Fruit fly (Drosophila melanogaster) whole organism, embryonic: Measurements from ENCODE around the gene Unc50.

Experiments
- B-H2 ChIP-seq: fragments of 200-800 bp; sonication (Bioruptor generic); optimal IDR thresholded peaks from 2 replicates; lab custom pipeline; 2018; ENCODE audit warnings: missing biosample characterization, mild to moderate bottlenecking, missing genetic modification characterization
- BtbVII ChIP-seq: fragments of 200-800 bp; sonication (Bioruptor generic); optimal IDR thresholded peaks from 3 replicates; lab custom pipeline; 2017; ENCODE audit warnings: missing biosample characterization, mild to moderate bottlenecking, missing genetic modification characterization
- CG10979 ChIP-seq: fragments of 200-800 bp; sonication (Bioruptor generic); optimal IDR thresholded peaks from 2 replicates; lab custom pipeline; 2018; ENCODE audit warnings: missing biosample characterization, mild to moderate bottlenecking, missing genetic modification characterization, moderate library complexity
- CG12299 ChIP-seq: fragments of 200-800 bp; sonication (Bioruptor generic); optimal IDR thresholded peaks from 2 replicates; lab custom pipeline; 2018; ENCODE audit warnings: missing biosample characterization, mild to moderate bottlenecking, missing genetic modification characterization
- CG12769 ChIP-seq: fragments of 200-800 bp; sonication (Bioruptor generic); optimal IDR thresholded peaks from 2 replicates; lab custom pipeline; 2019; ENCODE audit warnings: missing biosample characterization, mild to moderate bottlenecking, missing genetic modification characterization, moderate library complexity
- CG13424 ChIP-seq: fragments of 200-800 bp; sonication (Bioruptor generic); optimal IDR thresholded peaks from 2 replicates; lab custom pipeline; 2019; ENCODE audit warnings: missing biosample characterization, mild to moderate bottlenecking, missing genetic modification characterization, moderate library complexity
- CG14441 ChIP-seq: fragments of 200-800 bp; sonication (Bioruptor generic); IDR thresholded peaks from 2 replicates; pipeline ENCODE4 v1.3.6; 2022; ENCODE audit warnings: missing biosample characterization, missing genetic modification characterization
- CG14667 ChIP-seq: fragments of 200-800 bp; sonication (Bioruptor generic); IDR thresholded peaks from 2 replicates; pipeline ENCODE4 v1.3.6; 2022; ENCODE audit warnings: missing biosample characterization, missing genetic modification characterization
- CG16779 ChIP-seq: fragments of 200-800 bp; sonication (Bioruptor generic); IDR thresholded peaks from 2 replicates; pipeline ENCODE4 v1.3.6; 2022; ENCODE audit warnings: missing biosample characterization, missing genetic modification characterization
- CG16815 ChIP-seq: fragments of 200-800 bp; sonication (Bioruptor generic); optimal IDR thresholded peaks from 3 replicates; lab custom pipeline; 2017; ENCODE audit warnings: missing biosample characterization, mild to moderate bottlenecking, missing genetic modification characterization
- CG17359 ChIP-seq: fragments of 200-800 bp; sonication (Bioruptor generic); optimal IDR thresholded peaks from 3 replicates; lab custom pipeline; 2018; ENCODE audit warnings: missing biosample characterization, mild to moderate bottlenecking, missing genetic modification characterization, moderate library complexity
- CG17385 ChIP-seq: fragments of 200-800 bp; sonication (Bioruptor generic); optimal IDR thresholded peaks from 3 replicates; lab custom pipeline; 2018; ENCODE audit warnings: missing biosample characterization, mild to moderate bottlenecking, missing genetic modification characterization
- CG3065 ChIP-seq: fragments of 200-800 bp; sonication (Bioruptor generic); optimal IDR thresholded peaks from 2 replicates; lab custom pipeline; 2016; ENCODE audit warnings: missing biosample characterization, missing genetic modification characterization
- CG3163 ChIP-seq: fragments of 200-800 bp; sonication (Bioruptor generic); optimal IDR thresholded peaks from 3 replicates; lab custom pipeline; 2016; ENCODE audit warnings: missing biosample characterization, missing genetic modification characterization
- CG3407 ChIP-seq: fragments of 200-800 bp; sonication (Bioruptor generic); optimal IDR thresholded peaks from 2 replicates; lab custom pipeline; 2018; ENCODE audit warnings: missing biosample characterization, mild to moderate bottlenecking, missing genetic modification characterization
- CG3847 ChIP-seq: fragments of 200-800 bp; sonication (Bioruptor generic); IDR thresholded peaks from 2 replicates; pipeline ENCODE4 v1.3.6; 2022; ENCODE audit warnings: missing biosample characterization, missing genetic modification characterization
- CG4617 ChIP-seq: fragments of 200-800 bp; sonication (Bioruptor generic); optimal IDR thresholded peaks from 3 replicates; lab custom pipeline; 2016; ENCODE audit warnings: missing biosample characterization, missing genetic modification characterization, borderline replicate concordance
- CG6689 ChIP-seq: fragments of 200-800 bp; sonication (Bioruptor generic); IDR thresholded peaks from 2 replicates; pipeline ENCODE4 v1.3.6; 2022; ENCODE audit warnings: missing biosample characterization, missing genetic modification characterization
- CG7786 ChIP-seq: fragments of 200-800 bp; sonication (Bioruptor generic); optimal IDR thresholded peaks from 2 replicates; lab custom pipeline; 2016; ENCODE audit warnings: missing biosample characterization, missing genetic modification characterization
- CG7839 ChIP-seq: fragments of 200-800 bp; sonication (Bioruptor generic); optimal IDR thresholded peaks from 3 replicates; lab custom pipeline; 2018; ENCODE audit warnings: missing biosample characterization, mild to moderate bottlenecking, missing genetic modification characterization, moderate library complexity
- CG7987 ChIP-seq: fragments of 200-800 bp; sonication (Bioruptor generic); optimal IDR thresholded peaks from 2 replicates; lab custom pipeline; 2018; ENCODE audit warnings: missing biosample characterization, mild to moderate bottlenecking, missing genetic modification characterization, moderate library complexity
- Deaf1 ChIP-seq: fragments of 200-800 bp; optimal IDR thresholded peaks from 3 replicates; lab custom pipeline; 2019; ENCODE audit warnings: missing biosample characterization, mild to moderate bottlenecking, missing genetic modification characterization, moderate library complexity
- Drgx ChIP-seq: fragments of 200-800 bp; sonication (Bioruptor generic); IDR thresholded peaks from 2 replicates; pipeline ENCODE4 v1.3.6; 2022; ENCODE audit warnings: missing biosample characterization, missing genetic modification characterization
- Ets65A ChIP-seq: fragments of 200-800 bp; sonication (Bioruptor generic); peaks from one replicate; lab custom pipeline; 2016; ENCODE audit warnings: missing biosample characterization, missing genetic modification characterization
- Ets97D ChIP-seq: fragments of 200-800 bp; sonication (Bioruptor generic); optimal IDR thresholded peaks from 3 replicates; lab custom pipeline; 2016; ENCODE audit warnings: missing biosample characterization, missing genetic modification characterization
- MESR4 ChIP-seq: fragments of 200-800 bp; sonication (Bioruptor generic); optimal IDR thresholded peaks from 2 replicates; lab custom pipeline; 2018; ENCODE audit warnings: missing biosample characterization, mild to moderate bottlenecking, missing genetic modification characterization, moderate library complexity
- Med ChIP-seq: fragments of 200-800 bp; sonication (Bioruptor generic); peaks from one replicate; lab custom pipeline; 2016; ENCODE audit warnings: missing biosample characterization, missing genetic modification characterization, mild to moderate bottlenecking, inconsistent platforms, moderate library complexity
- NK7.1 ChIP-seq: fragments of 200-800 bp; sonication (Bioruptor generic); optimal IDR thresholded peaks from 3 replicates; lab custom pipeline; 2016; ENCODE audit warnings: missing biosample characterization, missing genetic modification characterization
- Oaz ChIP-seq: fragments of 200-800 bp; sonication (Bioruptor generic); IDR thresholded peaks from 2 replicates; pipeline ENCODE4 v1.3.6; 2022; ENCODE audit warnings: missing biosample characterization, missing genetic modification characterization
- Oli ChIP-seq: fragments of 200-800 bp; sonication (Bioruptor generic); optimal IDR thresholded peaks from 2 replicates; lab custom pipeline; 2018; ENCODE audit warnings: missing biosample characterization, mild to moderate bottlenecking, missing genetic modification characterization, moderate library complexity
- Optix ChIP-seq: fragments of 200-800 bp; sonication (Bioruptor generic); IDR thresholded peaks from 3 replicates; pipeline ENCODE4 v1.3.6; 2022; ENCODE audit warnings: missing biosample characterization, missing genetic modification characterization
- Pdp1 ChIP-seq, 2 experiments: fragments of 200-800 bp; sonication (Bioruptor generic); optimal IDR thresholded peaks; 3 replicates each; lab custom pipeline; 2016; ENCODE audit warnings: missing biosample characterization in 2 of 2, missing genetic modification characterization in 2 of 2, mild to moderate bottlenecking in 1 of 2, moderate library complexity in 1 of 2
- Ravus ChIP-seq: fragments of 200-800 bp; sonication (Bioruptor generic); IDR thresholded peaks from 2 replicates; pipeline ENCODE4 v1.3.6; 2022; ENCODE audit warnings: missing biosample characterization, missing genetic modification characterization
- Sox102F ChIP-seq: fragments of 200-800 bp; sonication (Bioruptor generic); optimal IDR thresholded peaks from 2 replicates; lab custom pipeline; 2018; ENCODE audit warnings: missing biosample characterization, mild to moderate bottlenecking, missing genetic modification characterization, moderate library complexity
- Vsx1 ChIP-seq: fragments of 200-800 bp; sonication (Bioruptor generic); optimal IDR thresholded peaks from 2 replicates; lab custom pipeline; 2017; ENCODE audit warnings: missing biosample characterization, mild to moderate bottlenecking, missing genetic modification characterization, missing genetic modification reagents
- bowl ChIP-seq: fragments of 200-800 bp; sonication (Bioruptor generic); IDR thresholded peaks from 2 replicates; pipeline ENCODE4 v1.3.6; 2022; ENCODE audit warnings: missing biosample characterization, missing genetic modification characterization
- ci ChIP-seq: fragments of 200-800 bp; sonication (Bioruptor generic); IDR thresholded peaks from 3 replicates; pipeline ENCODE4 v1.3.6; 2022; ENCODE audit warnings: missing biosample characterization, missing genetic modification characterization
- gcm ChIP-seq: fragments of 200-800 bp; sonication (Bioruptor generic); optimal IDR thresholded peaks from 2 replicates; lab custom pipeline; 2019; ENCODE audit warnings: missing biosample characterization, mild to moderate bottlenecking, missing genetic modification characterization, moderate library complexity
- gem ChIP-seq: fragments of 200-800 bp; sonication (Bioruptor generic); optimal IDR thresholded peaks from 2 replicates; lab custom pipeline; 2019; ENCODE audit warnings: missing biosample characterization, mild to moderate bottlenecking, missing genetic modification characterization, moderate library complexity
- her ChIP-seq: fragments of 200-800 bp; sonication (Bioruptor generic); optimal IDR thresholded peaks from 2 replicates; lab custom pipeline; 2016; ENCODE audit warnings: missing biosample characterization, missing genetic modification characterization
- lbe ChIP-seq: fragments of 200-800 bp; sonication (Bioruptor generic); optimal IDR thresholded peaks from 2 replicates; lab custom pipeline; 2016; ENCODE audit warnings: missing biosample characterization, mild to moderate bottlenecking, missing genetic modification characterization
- mirr ChIP-seq: fragments of 200-800 bp; sonication (Bioruptor generic); optimal IDR thresholded peaks from 3 replicates; lab custom pipeline; 2018; ENCODE audit warnings: missing biosample characterization, mild to moderate bottlenecking, missing genetic modification characterization
- nerfin-2 ChIP-seq: fragments of 200-800 bp; sonication (Bioruptor generic); IDR thresholded peaks from 2 replicates; pipeline ENCODE4 v1.3.6; 2022; ENCODE audit warnings: missing biosample characterization, missing genetic modification characterization; ENCODE audit not compliant: partially characterized antibody
- otp ChIP-seq: fragments of 200-800 bp; sonication (Bioruptor generic); IDR thresholded peaks from 3 replicates; pipeline ENCODE4, ENCODE4 v1.3.6; 2022; ENCODE audit warnings: missing biosample characterization, missing genetic modification characterization
- phol ChIP-seq: fragments of 200-800 bp; sonication (Bioruptor generic); optimal IDR thresholded peaks from 3 replicates; lab custom pipeline; 2018; ENCODE audit warnings: missing biosample characterization, mild to moderate bottlenecking, missing genetic modification characterization, moderate library complexity
- row ChIP-seq: fragments of 200-800 bp; sonication (Bioruptor generic); IDR thresholded peaks from 3 replicates; pipeline ENCODE4 v1.3.6; 2022; ENCODE audit warnings: missing biosample characterization, missing genetic modification characterization
- stwl ChIP-seq: fragments of 200-800 bp; sonication (Bioruptor generic); optimal IDR thresholded peaks from 3 replicates; lab custom pipeline; 2018; ENCODE audit warnings: missing biosample characterization, mild to moderate bottlenecking, missing genetic modification characterization, moderate library complexity
- sug ChIP-seq: fragments of 200-800 bp; optimal IDR thresholded peaks from 2 replicates; lab custom pipeline; 2019; ENCODE audit warnings: missing biosample characterization, mild to moderate bottlenecking, missing genetic modification characterization, moderate library complexity
- tap ChIP-seq: fragments of 200-800 bp; optimal IDR thresholded peaks from 3 replicates; lab custom pipeline; 2019; ENCODE audit warnings: missing biosample characterization, mild to moderate bottlenecking, missing genetic modification characterization, moderate library complexity
- unpg ChIP-seq: fragments of 200-800 bp; sonication (Bioruptor generic); optimal IDR thresholded peaks from 3 replicates; lab custom pipeline; 2018; ENCODE audit warnings: missing biosample characterization, mild to moderate bottlenecking, missing genetic modification characterization, moderate library complexity

Gene Unc50

DNA sequence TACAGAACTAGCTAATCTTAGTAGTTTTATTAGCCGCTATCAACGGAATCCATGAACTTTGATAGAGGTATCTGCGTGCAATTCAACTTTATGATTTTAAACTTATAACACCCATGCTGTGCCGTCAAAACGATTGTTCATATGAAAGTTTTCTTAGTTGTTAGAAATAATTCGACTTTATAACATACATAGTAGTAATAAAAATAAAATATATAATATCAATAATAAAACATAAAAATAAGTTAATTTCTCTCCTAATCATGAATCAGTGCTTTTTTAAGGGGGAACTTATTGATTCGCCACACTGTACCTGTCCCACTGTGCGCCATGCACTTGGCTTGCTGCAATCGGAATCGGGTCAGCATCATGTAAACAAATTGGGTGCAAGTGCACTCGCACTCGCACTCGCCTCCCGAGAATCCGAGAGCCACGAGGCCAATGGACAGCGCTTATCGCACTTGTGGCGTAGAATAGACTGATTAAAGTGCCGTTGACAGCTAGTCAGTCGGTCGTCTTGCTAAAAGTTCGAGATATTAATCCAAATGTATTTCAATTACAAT lies 35.6 kb upstream of the Unc50 start (continued):
- peak; percentile 11 for TF ChIP-seq sug
- peak; percentile 18 for TF ChIP-seq CG7987
- peak; percentile 19 for TF ChIP-seq phol (tag; lab: Kevin White, UChicago)
- TF ChIP-seq stwl = no peak
- TF ChIP-seq ci = peak; percentile 35; the same call in 2 of the 3 replicates
- peak; percentile 37; the same call in 1 of the 3 replicates for TF ChIP-seq row (GFP tag; lab: Robert Waterston, UW)
- no peak for TF ChIP-seq Pdp1 (GFP tag; optimal IDR thresholded peaks at IDR 0.05; lab: Kevin White, UChicago)
- TF ChIP-seq CG3847 (GFP tag; lab: Robert Waterston, UW) = 0 out of 2 replicates have a peak, but pooled peaks have one; percentile 15
- TF ChIP-seq Oaz (GFP tag; lab: Robert Waterston, UW) = no peak
- TF ChIP-seq gem (tag; lab: Kevin White, UChicago) = peak; percentile 50
- peak; percentile 5 for TF ChIP-seq Med (GFP tag; lab: Kevin White, UChicago)
- TF ChIP-seq Ets65A = no peak
- TF ChIP-seq gcm (GFP tag; lab: Kevin White, UChicago) = no peak
- peak; percentile 60 for TF ChIP-seq Vsx1
- TF ChIP-seq CG4617 (GFP tag; lab: Kevin White, UChicago) = no peak
- no peak for TF ChIP-seq Ets97D (GFP tag; lab: Kevin White, UChicago)
- TF ChIP-seq CG17359 (tag; lab: Kevin White, UChicago) = peak; percentile 36
- peak; percentile 24 for TF ChIP-seq CG7839 (tag; lab: Kevin White, UChicago)
- peak; percentile 61 for TF ChIP-seq Sox102F (GFP tag; lab: Kevin White, UChicago)
- peak; percentile 4; the same call in 1 of the 2 replicates for TF ChIP-seq Drgx (GFP tag; lab: Robert Waterston, UW)
- TF ChIP-seq CG7786 (GFP tag; lab: Kevin White, UChicago) = no peak
- 0 out of 3 replicates have a peak, but pooled peaks have one; percentile 26 for TF ChIP-seq Optix (GFP tag; lab: Robert Waterston, UW)
- TF ChIP-seq CG3407 (GFP tag; lab: Kevin White, UChicago) = peak; percentile 23
- TF ChIP-seq unpg = peak; percentile 37
- TF ChIP-seq CG3163 (GFP tag; lab: Kevin White, UChicago) = peak; percentile 1
- 0 out of 2 replicates have a peak, but pooled peaks have one; percentile 12 for TF ChIP-seq bowl (GFP tag; lab: Robert Waterston, UW)
- peak; percentile 48 for TF ChIP-seq mirr (GFP tag; lab: Kevin White, UChicago)
- TF ChIP-seq Oli = peak; percentile 45
- TF ChIP-seq CG10979 (tag; lab: Kevin White, UChicago) = peak; percentile 18
- TF ChIP-seq CG17385 (GFP tag; lab: Kevin White, UChicago) = peak; percentile 19
- peak; percentile 17 for TF ChIP-seq CG13424 (tag; lab: Kevin White, UChicago)
- peak; percentile 3 for TF ChIP-seq tap (tag; lab: Kevin White, UChicago)

DNA sequence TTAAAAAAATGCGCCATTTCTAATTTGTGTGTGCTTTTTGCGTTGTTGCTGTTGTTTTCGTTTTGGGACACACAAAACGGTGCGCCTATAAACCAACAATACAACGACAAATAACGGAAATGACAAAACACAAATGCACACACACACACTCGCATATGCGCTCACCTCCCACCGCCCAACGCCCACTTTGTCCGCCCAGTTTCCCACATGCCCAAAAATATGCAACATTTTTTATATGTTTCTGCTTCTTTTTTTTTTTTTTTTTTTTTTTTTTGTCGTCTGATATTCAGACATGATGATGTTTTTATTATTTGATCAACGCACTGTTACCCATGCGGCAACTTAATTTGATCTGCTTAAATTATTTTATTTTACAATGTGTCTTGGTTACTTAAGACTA lies 30.8 kb upstream of the Unc50 start:
- no peak for TF ChIP-seq BtbVII (GFP tag; lab: Kevin White, UChicago)
- TF ChIP-seq MESR4 (GFP tag; lab: Kevin White, UChicago) = no peak
- TF ChIP-seq her = no peak
- no peak for TF ChIP-seq CG12299 (tag; lab: Kevin White, UChicago)
- no peak for TF ChIP-seq nerfin-2 (GFP tag; lab: Robert Waterston, UW)
- no peak for TF ChIP-seq CG6689 (GFP tag; lab: Robert Waterston, UW)
- TF ChIP-seq Deaf1 = no peak
- no peak for TF ChIP-seq CG16779 (GFP tag; lab: Robert Waterston, UW)
- TF ChIP-seq bowl (GFP tag; lab: Robert Waterston, UW) = no peak
- TF ChIP-seq CG7839 (tag; lab: Kevin White, UChicago) = no peak
- TF ChIP-seq lbe (GFP tag; lab: Kevin White, UChicago) = no peak
- TF ChIP-seq otp (GFP tag; lab: Robert Waterston, UW) = no peak
- TF ChIP-seq CG14667 (GFP tag; lab: Robert Waterston, UW) = no peak
- TF ChIP-seq CG14441 (GFP tag; lab: Robert Waterston, UW) = no peak
- TF ChIP-seq B-H2 (GFP tag; lab: Kevin White, UChicago) = no peak
- TF ChIP-seq CG3065 (GFP tag; lab: Kevin White, UChicago) = peak; percentile 78
- TF ChIP-seq CG12769 = no peak
- TF ChIP-seq Ravus (GFP tag; lab: Robert Waterston, UW) = no peak
- no peak for TF ChIP-seq NK7.1 (GFP tag; lab: Kevin White, UChicago)
- TF ChIP-seq CG17359 (tag; lab: Kevin White, UChicago) = peak; percentile 81
- TF ChIP-seq CG3163 (GFP tag; lab: Kevin White, UChicago) = no peak
- no peak for TF ChIP-seq CG16815
